Worm (Caenorhabditis elegans): ENCODE measurements around the gene C28D4.7.

The C28D4.7 gene

DNA sequence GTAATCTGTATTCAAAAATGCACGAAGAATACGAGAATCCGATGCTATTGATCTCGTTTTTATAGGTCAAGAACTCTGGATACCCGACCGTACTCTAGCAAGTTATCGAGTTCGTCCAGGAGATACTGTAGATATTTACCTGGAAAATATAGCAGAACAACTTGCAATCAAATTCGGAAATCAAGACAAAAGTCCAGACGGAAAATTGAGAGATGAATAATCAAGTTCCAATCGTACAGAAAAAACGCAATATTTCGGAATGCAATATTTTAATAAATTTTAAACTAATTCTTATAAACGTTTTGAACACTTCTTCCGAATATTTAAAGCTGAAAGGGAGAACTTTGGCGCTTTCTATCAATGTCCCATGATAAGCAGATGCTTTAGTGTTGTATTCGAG is 3.9 kb downstream of the C28D4.7 start:
- TF ChIP-seq zip-8 (tag; optimal IDR thresholded peaks at IDR 0.05) (no peak), drap-1 (GFP tag; optimal IDR thresholded peaks at IDR 0.05) (no peak), lin-32 (GFP tag; optimal IDR thresholded peaks at IDR 0.05) (no peak), cnd-1 (tag; optimal IDR thresholded peaks at IDR 0.05) (no peak), bed-3 (GFP tag; optimal IDR thresholded peaks at IDR 0.05) (no peak), nhr-76 (tag; optimal IDR thresholded peaks at IDR 0.05) (no peak), unc-120 (tag; optimal IDR thresholded peaks at IDR 0.05; ENCODE audit: poor library complexity, severe bottlenecking) (no peak), flh-1 (GFP tag; optimal IDR thresholded peaks at IDR 0.05) (no peak)

ce11 chrIV:9738194-9738593 is 4.8 kb downstream of the C28D4.7 start, which contains the start of gene C28D4.10:
Gene C28D4.10 (plus strand): TSS chrIV:9738494.
- TF ChIP-seq elt-1 (tag; optimal IDR thresholded peaks at IDR 0.05; ENCODE audit: borderline replicate concordance, insufficient read depth): no peak
- TF ChIP-seq bed-3 (GFP tag; optimal IDR thresholded peaks at IDR 0.05): no peak
- no peak for TF ChIP-seq zip-8 (tag; optimal IDR thresholded peaks at IDR 0.05)
- TF ChIP-seq lin-13 (tag; optimal IDR thresholded peaks at IDR 0.05): no peak
- no peak for TF ChIP-seq nhr-76 (tag; optimal IDR thresholded peaks at IDR 0.05)
- TF ChIP-seq elt-3 (tag; optimal IDR thresholded peaks at IDR 0.05): no peak
- no peak for TF ChIP-seq ces-1 (GFP tag; optimal IDR thresholded peaks at IDR 0.05)
- TF ChIP-seq snpc-4 (tag; optimal IDR thresholded peaks at IDR 0.05): no peak
- no peak for TF ChIP-seq unc-62 (GFP tag; optimal IDR thresholded peaks at IDR 0.05)
- no peak for TF ChIP-seq nhr-12 (tag; optimal IDR thresholded peaks at IDR 0.05)
- TF ChIP-seq lin-32 (GFP tag; optimal IDR thresholded peaks at IDR 0.05): no peak
- no peak for TF ChIP-seq flh-1 (GFP tag; optimal IDR thresholded peaks at IDR 0.05)
- no peak for TF ChIP-seq sem-2 (GFP tag; optimal IDR thresholded peaks at IDR 0.05)
- TF ChIP-seq drap-1 (GFP tag; optimal IDR thresholded peaks at IDR 0.05): no peak
- no peak for TF ChIP-seq blmp-1 (tag; optimal IDR thresholded peaks at IDR 0.05)
- no peak for TF ChIP-seq pha-4 (tag; optimal IDR thresholded peaks at IDR 0.05)
- no peak for TF ChIP-seq unc-39 (tag; optimal IDR thresholded peaks at IDR 0.05)
- no peak for TF ChIP-seq unc-120 (tag; optimal IDR thresholded peaks at IDR 0.05; ENCODE audit: poor library complexity, severe bottlenecking)

ce11 chrIV:9737204-9737790 is 5.7 kb downstream of the C28D4.7 start, which contains the start of gene cka-1:
Gene cka-1 (minus strand): TSS chrIV:9737621.
- TF ChIP-seq nhr-76 (tag; optimal IDR thresholded peaks at IDR 0.05) (no peak), nhr-2 (tag; optimal IDR thresholded peaks at IDR 0.05) (no peak), mls-2 (tag; optimal IDR thresholded peaks at IDR 0.05) (no peak), drap-1 (GFP tag; optimal IDR thresholded peaks at IDR 0.05) (no peak), sem-2 (GFP tag; optimal IDR thresholded peaks at IDR 0.05) (no peak), flh-1 (GFP tag; optimal IDR thresholded peaks at IDR 0.05) (no peak), bed-3 (GFP tag; optimal IDR thresholded peaks at IDR 0.05) (no peak), blmp-1 (tag; optimal IDR thresholded peaks at IDR 0.05) (no peak), tbx-8 (GFP tag; optimal IDR thresholded peaks at IDR 0.05) (no peak), ceh-43 (GFP tag; optimal IDR thresholded peaks at IDR 0.05) (no peak)

DNA sequence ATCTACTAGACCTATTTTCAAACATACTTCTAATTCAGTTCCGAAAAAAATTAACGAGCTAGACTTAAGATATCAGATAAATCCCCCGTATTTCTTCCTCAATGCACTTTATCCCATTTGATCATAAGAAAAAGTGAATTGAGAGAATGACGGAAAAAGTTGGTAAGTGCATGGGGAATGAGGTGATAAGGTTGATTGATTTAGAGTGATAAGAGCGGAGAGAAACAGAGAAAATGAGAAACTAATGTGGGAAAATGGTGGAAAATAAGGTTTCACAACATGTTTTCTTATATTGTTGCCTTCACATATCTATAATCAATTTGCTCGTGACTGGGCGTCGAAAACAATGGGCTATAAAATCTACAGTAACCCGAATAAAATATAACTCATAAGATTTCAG is 7.2 kb downstream of the C28D4.7 start:
- TF ChIP-seq mab-5 (tag; optimal IDR thresholded peaks at IDR 0.05): no peak
- TF ChIP-seq ceh-39 (tag; optimal IDR thresholded peaks at IDR 0.05): no peak
- no peak for TF ChIP-seq ztf-11 (tag; optimal IDR thresholded peaks at IDR 0.05)
- no peak for TF ChIP-seq nhr-2 (tag; optimal IDR thresholded peaks at IDR 0.05)
- no peak for TF ChIP-seq elt-3 (tag; optimal IDR thresholded peaks at IDR 0.05)
- no peak for TF ChIP-seq cnd-1 (tag; optimal IDR thresholded peaks at IDR 0.05)
- no peak for TF ChIP-seq drap-1 (GFP tag; optimal IDR thresholded peaks at IDR 0.05)
- no peak for TF ChIP-seq ceh-83 (GFP tag; optimal IDR thresholded peaks at IDR 0.05)
- TF ChIP-seq sptf-1 (tag; optimal IDR thresholded peaks at IDR 0.05): no peak
- TF ChIP-seq bed-3 (GFP tag; optimal IDR thresholded peaks at IDR 0.05): no peak
- no peak for TF ChIP-seq zip-8 (tag; optimal IDR thresholded peaks at IDR 0.05)
- TF ChIP-seq ham-2 (GFP tag; optimal IDR thresholded peaks at IDR 0.05): no peak
- no peak for TF ChIP-seq ceh-43 (GFP tag; optimal IDR thresholded peaks at IDR 0.05)
- TF ChIP-seq tbx-8 (GFP tag; optimal IDR thresholded peaks at IDR 0.05): no peak
- TF ChIP-seq nhr-76 (tag; optimal IDR thresholded peaks at IDR 0.05): no peak
- no peak for TF ChIP-seq ces-1 (GFP tag; optimal IDR thresholded peaks at IDR 0.05)
- TF ChIP-seq hlh-1 (tag; optimal IDR thresholded peaks at IDR 0.05): no peak
- TF ChIP-seq flh-1 (GFP tag; optimal IDR thresholded peaks at IDR 0.05): no peak
- TF ChIP-seq mep-1 (tag; optimal IDR thresholded peaks at IDR 0.05): no peak

ce11 chrIV:9734861-9735260 is 8.1 kb downstream of the C28D4.7 start:
- TF ChIP-seq nhr-28 (tag; optimal IDR thresholded peaks at IDR 0.05): no peak
- no peak for TF ChIP-seq zip-8 (tag; optimal IDR thresholded peaks at IDR 0.05)
- no peak for TF ChIP-seq nhr-76 (tag; optimal IDR thresholded peaks at IDR 0.05)
- no peak for TF ChIP-seq lsy-2 (tag; optimal IDR thresholded peaks at IDR 0.05)
- no peak for TF ChIP-seq hlh-1 (tag; optimal IDR thresholded peaks at IDR 0.05)
- TF ChIP-seq unc-120 (tag; optimal IDR thresholded peaks at IDR 0.05; ENCODE audit: poor library complexity, severe bottlenecking): peak; percentile 56

Measured in whole organism, mixed stage, embryonic.